Worm (Caenorhabditis elegans) whole organism, young adult: ENCODE results near the gene metl-9.

Experiments used
- B0035.1 ChIP-seq: sonication (generic microtip); optimal IDR thresholded peaks from 2 replicates; lab custom pipeline; 2016; ENCODE audit warnings: missing genetic modification characterization, mild to moderate bottlenecking, missing compliant biosample characterization, missing genotype, missing genetic modification reagents
- C06A6.2 ChIP-seq: fragments of 200-800 bp; sonication (Bioruptor generic); conservative IDR thresholded peaks from 2 replicates; pipeline ENCODE4 v1.3.6; 2022; ENCODE audit warnings: missing genetic modification characterization, missing compliant biosample characterization
- F10E7.11 ChIP-seq: sonication (generic microtip); optimal IDR thresholded peaks from 2 replicates; lab custom pipeline; 2017; ENCODE audit warnings: mild to moderate bottlenecking, missing genetic modification characterization, moderate library complexity, missing compliant biosample characterization
- F23B12.7 ChIP-seq: sonication (generic microtip); optimal IDR thresholded peaks from 2 replicates; lab custom pipeline; 2017; ENCODE audit warnings: missing genetic modification characterization, mild to moderate bottlenecking, missing compliant biosample characterization, antibody characterized with exemption, moderate library complexity; ENCODE audit not compliant: insufficient read depth
- F57C9.4 ChIP-seq: sonication (generic microtip); optimal IDR thresholded peaks from 2 replicates; lab custom pipeline; 2017; ENCODE audit warnings: mild to moderate bottlenecking, missing genetic modification characterization, missing compliant biosample characterization
- K11D2.4 ChIP-seq: fragments of 200-800 bp; sonication (Bioruptor generic); IDR thresholded peaks from 2 replicates; pipeline ENCODE4 v1.3.6; 2022; ENCODE audit warnings: missing genetic modification reagents, missing genetic modification characterization, missing compliant biosample characterization
- T26A5.8 ChIP-seq: sonication (generic microtip); optimal IDR thresholded peaks from 2 replicates; lab custom pipeline; 2016; ENCODE audit warnings: missing genetic modification characterization, missing compliant biosample characterization
- Y53F4B.3 ChIP-seq: fragments of 200-800 bp; sonication (Bioruptor generic); IDR thresholded peaks from 2 replicates; pipeline ENCODE4 v1.3.6; 2022; ENCODE audit warnings: missing genetic modification reagents, missing genetic modification characterization, missing compliant biosample characterization
- Y56A3A.18 ChIP-seq: fragments of 200-800 bp; sonication (Bioruptor generic); IDR thresholded peaks from 2 replicates; pipeline ENCODE4 v1.3.6; 2022; ENCODE audit warnings: missing genetic modification reagents, missing genetic modification characterization, missing compliant biosample characterization
- ama-1 ChIP-seq, 3 experiments: fragments of 150-350 bp in 1 of 3; sonication (generic microtip) in 2 of 3; optimal IDR thresholded peaks; 2 replicates each; lab custom pipeline; 2014 to 2018; ENCODE audit warnings: missing biosample characterization in 2 of 3, missing genetic modification characterization in 2 of 3, missing genetic modification reagents in 2 of 3
- attf-6 ChIP-seq: fragments of 200-800 bp; sonication (Bioruptor generic); IDR thresholded peaks from 2 replicates; pipeline ENCODE4 v1.3.6; 2022; ENCODE audit warnings: missing genetic modification reagents, missing genetic modification characterization, missing compliant biosample characterization
- ceh-27 ChIP-seq: fragments of 200-800 bp; sonication (Bioruptor generic); optimal IDR thresholded peaks from 2 replicates; lab custom pipeline; 2018; ENCODE audit warnings: mild to moderate bottlenecking, missing genetic modification characterization, moderate library complexity, missing compliant biosample characterization
- dpff-1 ChIP-seq: sonication (generic microtip); optimal IDR thresholded peaks from 2 replicates; lab custom pipeline; 2017; ENCODE audit warnings: mild to moderate bottlenecking, missing genetic modification characterization, missing compliant biosample characterization
- egl-18 ChIP-seq: fragments of 200-800 bp; sonication (Bioruptor generic); IDR thresholded peaks from 2 replicates; pipeline ENCODE4 v1.3.6; 2022; ENCODE audit warnings: missing genetic modification reagents, missing genetic modification characterization, missing compliant biosample characterization
- ekl-4 ChIP-seq: fragments of 200-800 bp; sonication (Bioruptor generic); IDR thresholded peaks from 2 replicates; pipeline ENCODE4 v1.3.6; 2022; ENCODE audit warnings: missing genetic modification reagents, missing genetic modification characterization, missing compliant biosample characterization
- gei-17 ChIP-seq: fragments of 200-800 bp; sonication (Bioruptor generic); optimal IDR thresholded peaks from 2 replicates; lab custom pipeline; 2018; ENCODE audit warnings: mild to moderate bottlenecking, missing genetic modification characterization, missing compliant biosample characterization
- hlh-12 ChIP-seq: sonication (generic microtip); optimal IDR thresholded peaks from 2 replicates; lab custom pipeline; 2016; ENCODE audit warnings: missing genetic modification characterization, missing compliant biosample characterization
- lag-1 ChIP-seq: fragments of 200-800 bp; sonication (Bioruptor generic); IDR thresholded peaks from 2 replicates; pipeline ENCODE4 v1.3.6; 2022; ENCODE audit warnings: missing genetic modification reagents, missing genetic modification characterization, missing compliant biosample characterization
- lsl-1 ChIP-seq: fragments of 200-800 bp; sonication (Bioruptor generic); optimal IDR thresholded peaks from 2 replicates; lab custom pipeline; 2018; ENCODE audit warnings: mild to moderate bottlenecking, missing genetic modification characterization, moderate library complexity, missing compliant biosample characterization
- madf-3 ChIP-seq: fragments of 200-800 bp; sonication (Bioruptor generic); IDR thresholded peaks from 2 replicates; pipeline ENCODE4 v1.3.6; 2022; ENCODE audit warnings: missing genetic modification reagents, missing genetic modification characterization, missing compliant biosample characterization
- madf-8 ChIP-seq: fragments of 200-800 bp; sonication (Bioruptor generic); conservative IDR thresholded peaks from 2 replicates; pipeline ENCODE4 v1.3.6; 2022; ENCODE audit warnings: missing genetic modification reagents, missing genetic modification characterization, missing compliant biosample characterization
- mel-28 ChIP-seq: sonication (generic microtip); optimal IDR thresholded peaks from 2 replicates; lab custom pipeline; 2016; ENCODE audit warnings: borderline replicate concordance, mild to moderate bottlenecking, missing genetic modification characterization, missing compliant biosample characterization
- mes-4 ChIP-seq: sonication (generic microtip); optimal IDR thresholded peaks from 2 replicates; lab custom pipeline; 2016; ENCODE audit warnings: missing genotype, missing genetic modification characterization, missing compliant biosample characterization
- nhr-179 ChIP-seq: sonication (generic microtip); optimal IDR thresholded peaks from 2 replicates; lab custom pipeline; 2016; ENCODE audit warnings: mild to moderate bottlenecking, missing genetic modification characterization, missing compliant biosample characterization
- nhr-80 ChIP-seq: sonication (generic microtip); optimal IDR thresholded peaks from 2 replicates; lab custom pipeline; 2016; ENCODE audit warnings: missing genetic modification characterization, missing compliant biosample characterization
- nhr-90 ChIP-seq: sonication (generic microtip); optimal IDR thresholded peaks from 2 replicates; lab custom pipeline; 2016; ENCODE audit warnings: missing genotype, mild to moderate bottlenecking, missing genetic modification characterization, missing compliant biosample characterization
- pbrm-1 ChIP-seq: fragments of 200-800 bp; sonication (Bioruptor generic); IDR thresholded peaks from 2 replicates; pipeline ENCODE4 v1.3.6; 2022; ENCODE audit warnings: missing genetic modification reagents, missing genetic modification characterization, missing compliant biosample characterization
- rcor-1 ChIP-seq: fragments of 200-800 bp; sonication (Bioruptor generic); IDR thresholded peaks from 2 replicates; pipeline ENCODE4 v1.3.6; 2022; ENCODE audit warnings: missing genetic modification reagents, missing genetic modification characterization, missing compliant biosample characterization
- repo-1 ChIP-seq: sonication (generic microtip); optimal IDR thresholded peaks from 2 replicates; lab custom pipeline; 2017; ENCODE audit warnings: mild to moderate bottlenecking, missing genetic modification characterization, missing compliant biosample characterization
- snpc-1.1 ChIP-seq: sonication (generic microtip); optimal IDR thresholded peaks from 2 replicates; lab custom pipeline; 2017; ENCODE audit warnings: missing genetic modification characterization, mild to moderate bottlenecking, missing compliant biosample characterization, antibody characterized with exemption, moderate library complexity, missing genotype, missing genetic modification reagents; ENCODE audit not compliant: insufficient read depth
- snpc-4 ChIP-seq, 5 experiments: fragments of 150-350 bp in 1 of 5; sonication (generic microtip) in 4 of 5; optimal IDR thresholded peaks; 2 replicates each; lab custom pipeline; 2014 to 2018; ENCODE audit warnings: missing genetic modification characterization in 5 of 5, missing biosample characterization in 3 of 5, antibody characterized with exemption in 2 of 5, mild to moderate bottlenecking in 2 of 5, missing compliant biosample characterization in 2 of 5, missing genotype in 2 of 5, moderate library complexity in 2 of 5, missing genetic modification reagents in 1 of 5
- tlf-1 ChIP-seq: fragments of 200-800 bp; sonication (Bioruptor generic); optimal IDR thresholded peaks from 2 replicates; lab custom pipeline; 2018; ENCODE audit warnings: mild to moderate bottlenecking, missing genetic modification characterization, missing compliant biosample characterization
- unc-62 ChIP-seq: fragments of 150-350 bp; optimal IDR thresholded peaks from 2 replicates; lab custom pipeline; 2014; ENCODE audit warnings: missing biosample characterization, missing genetic modification reagents, missing genetic modification characterization
- ztf-22 ChIP-seq: fragments of 200-800 bp; sonication (Bioruptor generic); optimal IDR thresholded peaks from 2 replicates; lab custom pipeline; 2018; ENCODE audit warnings: mild to moderate bottlenecking, missing genetic modification characterization, moderate library complexity, missing compliant biosample characterization
- ztf-26 ChIP-seq: sonication (generic microtip); optimal IDR thresholded peaks from 2 replicates; lab custom pipeline; 2017; ENCODE audit warnings: missing genetic modification characterization, missing compliant biosample characterization
- ztf-28 ChIP-seq: fragments of 200-800 bp; sonication (Bioruptor generic); IDR thresholded peaks from 2 replicates; pipeline ENCODE4 v1.3.6; 2022; ENCODE audit warnings: missing genetic modification reagents, missing genetic modification characterization, missing compliant biosample characterization

metl-9 gene

ce11 chrX:5165037-5165436, 13.9 kb downstream of the metl-9 start, which contains the start of gene mans-3 (continued):
- TF ChIP-seq tlf-1 (GFP tag; lab: Kevin White, UChicago), result peak; percentile 78
- TF ChIP-seq T26A5.8 (tag; lab: Kevin White, UChicago), result no peak
- peak; percentile 69 for TF ChIP-seq rcor-1
- no peak for TF ChIP-seq snpc-4 (GFP tag; optimal IDR thresholded peaks at IDR 0.05; lab: Kevin White, UChicago)
- TF ChIP-seq snpc-4 (tag; optimal IDR thresholded peaks at IDR 0.05; lab: Kevin White, UChicago), result peak in 2 of 4 experiments; percentile 55 to 81
- peak; percentile 85 for TF ChIP-seq ztf-26 (tag; lab: Kevin White, UChicago)
- peak; percentile 82 for TF ChIP-seq pbrm-1 (GFP tag; lab: Robert Waterston, UW)
- no peak for TF ChIP-seq ztf-28 (GFP tag; lab: Robert Waterston, UW)
- peak; percentile 57 for TF ChIP-seq repo-1
- no peak for TF ChIP-seq nhr-179 (tag; lab: Kevin White, UChicago)
- peak; percentile 64 for TF ChIP-seq C06A6.2 (GFP tag; lab: Robert Waterston, UW)
- peak; percentile 85 for TF ChIP-seq K11D2.4
- peak; percentile 66 for TF ChIP-seq F23B12.7 (tag; lab: Kevin White, UChicago)
- peak; percentile 47 for TF ChIP-seq ztf-22
- peak; percentile 77 for TF ChIP-seq nhr-90 (tag; lab: Kevin White, UChicago)
- TF ChIP-seq attf-6, result no peak
- TF ChIP-seq madf-8 (GFP tag; lab: Robert Waterston, UW), result no peak
- no peak for TF ChIP-seq lag-1 (GFP tag; lab: Robert Waterston, UW)
- no peak for TF ChIP-seq hlh-12

- TF ChIP-seq ama-1 (optimal IDR thresholded peaks at IDR 0.05; lab: Kevin White, UChicago), result no peak
- no peak for TF ChIP-seq ama-1 (GFP tag; optimal IDR thresholded peaks at IDR 0.05; lab: Kevin White, UChicago)
- TF ChIP-seq B0035.1, result no peak
These were observed 14.9 kb downstream of the metl-9 start for ce11 chrX:5164054-5164453.

ce11 chrX:5162755-5163154, 16.2 kb downstream of the metl-9 start, which contains the start of gene EGAP5.1:
Gene EGAP5.1, plus strand, starts transcription at chrX:5163055.
- TF ChIP-seq Y53F4B.3 (GFP tag; lab: Robert Waterston, UW) (no peak), unc-62 (no peak), ama-1 (optimal IDR thresholded peaks at IDR 0.05; lab: Kevin White, UChicago) (no peak), ama-1 (GFP tag; optimal IDR thresholded peaks at IDR 0.05; lab: Kevin White, UChicago) (no peak)

ce11 chrX:5159645-5160044, 19.3 kb downstream of the metl-9 start, which contains the start of gene C31H2.4:
Gene C31H2.4, minus strand, starts transcription at chrX:5159663.
- TF ChIP-seq repo-1, result no peak
- TF ChIP-seq nhr-80 (tag; lab: Kevin White, UChicago), result peak; percentile 7

- TF ChIP-seq nhr-80 (tag; lab: Kevin White, UChicago) (no peak), madf-3 (GFP tag; lab: Robert Waterston, UW) (no peak), Y56A3A.18 (no peak), ekl-4 (GFP tag; lab: Robert Waterston, UW) (no peak), F10E7.11 (tag; lab: Kevin White, UChicago) (no peak), gei-17 (GFP tag; lab: Kevin White, UChicago) (no peak), dpff-1 (no peak), egl-18 (GFP tag; lab: Robert Waterston, UW) (no peak), mes-4 (tag; lab: Kevin White, UChicago) (no peak), lsl-1 (GFP tag; lab: Kevin White, UChicago) (no peak), F57C9.4 (tag; lab: Kevin White, UChicago) (no peak), Y53F4B.3 (GFP tag; lab: Robert Waterston, UW) (no peak), mel-28 (tag; lab: Kevin White, UChicago) (no peak), madf-8 (GFP tag; lab: Robert Waterston, UW) (no peak), ceh-27 (no peak), snpc-1.1 (tag; lab: Kevin White, UChicago) (no peak)
These were observed 24.7 kb downstream of the metl-9 start, which contains the start of gene C31H2.3 for ce11 chrX:5154278-5154677. Gene C31H2.3, minus strand, starts transcription at chrX:5154378.
